Fruit fly (Drosophila melanogaster): Measurements from ENCODE around the gene bru2.

bru2 gene

DNA sequence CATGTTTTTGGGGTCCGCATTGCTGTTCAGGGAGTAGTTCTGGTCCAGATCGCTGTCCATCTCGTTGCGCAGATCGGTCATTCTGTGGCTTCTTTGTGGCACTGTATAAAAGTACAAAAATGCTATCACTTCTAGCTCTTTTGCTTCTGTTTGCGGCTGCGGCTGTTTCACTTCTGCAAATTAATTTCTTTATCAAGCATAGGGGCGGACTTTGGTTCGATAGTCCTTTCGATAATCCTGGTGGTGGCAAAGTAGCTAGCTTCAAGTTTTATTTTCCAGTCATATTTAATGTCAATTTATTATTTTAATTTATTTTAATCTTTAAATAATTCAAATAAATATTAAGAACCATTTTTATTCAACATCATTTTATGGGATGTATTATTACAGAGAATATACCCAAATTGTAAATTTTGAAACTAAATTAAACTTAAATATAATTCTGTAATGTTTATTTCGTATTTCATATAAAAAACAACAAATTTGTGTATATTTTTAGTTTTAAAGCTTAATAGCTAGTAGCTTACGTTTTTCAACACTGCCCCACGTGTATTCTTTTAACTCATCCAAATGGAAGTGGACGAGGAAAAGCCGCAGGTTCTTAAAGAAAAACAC is 83.6 kb downstream of the bru2 start, which contains the start of the genes CG5446 and Trm1 (continued):
- TF ChIP-seq CG18764 (GFP tag; optimal IDR thresholded peaks at IDR 0.05) (peak; percentile 37), mirr (GFP tag; optimal IDR thresholded peaks at IDR 0.05) (no peak), CG1647 (GFP tag; optimal IDR thresholded peaks at IDR 0.05) (no peak), Atf-2 (GFP tag; optimal IDR thresholded peaks at IDR 0.05) (no peak), caup (GFP tag; optimal IDR thresholded peaks at IDR 0.05; ENCODE audit: severe bottlenecking) (peak; percentile 67), eve (GFP tag; optimal IDR thresholded peaks at IDR 0.05) (no peak), CG14667 (GFP tag; IDR thresholded peaks at IDR 0.05) (no peak), CG34224 (GFP tag; IDR thresholded peaks at IDR 0.05; ENCODE audit: partially characterized antibody) (no peak), Camta (GFP tag; optimal IDR thresholded peaks at IDR 0.05) (no peak), NfI (GFP tag; optimal IDR thresholded peaks at IDR 0.05) (peak; percentile 64), CG13894 (tag; optimal IDR thresholded peaks at IDR 0.05) (peak; percentile 47), Scr (GFP tag; IDR thresholded peaks at IDR 0.05; ENCODE audit: partially characterized antibody) (peak; percentile 24; the same call in 1 of the 2 replicates), tup (GFP tag; optimal IDR thresholded peaks at IDR 0.05) (peak; percentile 26), luna (GFP tag; optimal IDR thresholded peaks at IDR 0.05) (no peak), CG33213 (GFP tag; optimal IDR thresholded peaks at IDR 0.05) (no peak), CG17186 (GFP tag; optimal IDR thresholded peaks at IDR 0.05) (no peak), CG7963 (GFP tag; IDR thresholded peaks at IDR 0.05; ENCODE audit: partially characterized antibody) (no peak), gro (GFP tag; optimal IDR thresholded peaks at IDR 0.05) (no peak), CG12391 (tag; optimal IDR thresholded peaks at IDR 0.05) (peak; percentile 94), usp (GFP tag; optimal IDR thresholded peaks at IDR 0.05) (no peak), pnt (GFP tag; optimal IDR thresholded peaks at IDR 0.05) (no peak), otp (GFP tag; IDR thresholded peaks at IDR 0.05) (no peak), unpg (GFP tag; optimal IDR thresholded peaks at IDR 0.05) (peak; percentile 60), dm (GFP tag; optimal IDR thresholded peaks at IDR 0.05) (peak; percentile 34), Dfd (GFP tag; optimal IDR thresholded peaks at IDR 0.05) (no peak), trem (tag; optimal IDR thresholded peaks at IDR 0.05) (peak; percentile 73), danr (GFP tag; IDR thresholded peaks at IDR 0.05) (no peak), CG10147 (GFP tag; optimal IDR thresholded peaks at IDR 0.05) (peak; percentile 64), CG6813 (GFP tag; optimal IDR thresholded peaks at IDR 0.05) (peak; percentile 47), ase (GFP tag; IDR thresholded peaks at IDR 0.05) (0 out of 3 replicates have a peak, but pooled peaks have one; percentile 43), CG3065 (GFP tag; optimal IDR thresholded peaks at IDR 0.05) (no peak), pros (GFP tag; optimal IDR thresholded peaks at IDR 0.05) (no peak), TFAM (GFP tag; optimal IDR thresholded peaks at IDR 0.05) (no peak), NC2β (GFP tag; optimal IDR thresholded peaks at IDR 0.05) (no peak), CG8281 (tag; optimal IDR thresholded peaks at IDR 0.05) (peak; percentile 21), zf30C (GFP tag; optimal IDR thresholded peaks at IDR 0.05) (no peak), tgo (GFP tag; IDR thresholded peaks at IDR 0.05) (peak; percentile 76), CG31388 (GFP tag; optimal IDR thresholded peaks at IDR 0.05) (peak; percentile 17), CG2678 (tag; optimal IDR thresholded peaks at IDR 0.05) (peak; percentile 86), Side (GFP tag; optimal IDR thresholded peaks at IDR 0.05) (no peak), twi (tag; optimal IDR thresholded peaks at IDR 0.05) (peak; percentile 54), zen2 (GFP tag; IDR thresholded peaks at IDR 0.05; ENCODE audit: partially characterized antibody) (no peak), CG14050 (GFP tag; IDR thresholded peaks at IDR 0.05) (no peak), gem (tag; optimal IDR thresholded peaks at IDR 0.05) (peak; percentile 90), CG15479 (GFP tag; optimal IDR thresholded peaks at IDR 0.05) (no peak), CG16863 (GFP tag; optimal IDR thresholded peaks at IDR 0.05) (no peak), Abd-B (GFP tag; optimal IDR thresholded peaks at IDR 0.05) (peak; percentile 44), CG18011 (GFP tag; optimal IDR thresholded peaks at IDR 0.05) (no peak), CG9727 (GFP tag; optimal IDR thresholded peaks at IDR 0.05) (peak; percentile 84), Oli (tag; optimal IDR thresholded peaks at IDR 0.05) (peak; percentile 57)

Measured in whole organism, embryonic.